Fruit fly (Drosophila melanogaster) whole organism, embryonic: ENCODE results near the gene dock.

Experiments
- Aef1 ChIP-seq: fragments of 200-800 bp; sonication (Bioruptor generic); IDR thresholded peaks from 3 replicates; pipeline ENCODE4 v1.3.6; 2022; ENCODE audit warnings: missing biosample characterization, missing genetic modification characterization
- CG10209 ChIP-seq: fragments of 200-800 bp; sonication (Bioruptor generic); optimal IDR thresholded peaks from 3 replicates; lab custom pipeline; 2017; ENCODE audit warnings: missing biosample characterization, mild to moderate bottlenecking, missing genetic modification characterization, missing genetic modification reagents
- CG10321 ChIP-seq: fragments of 200-800 bp; sonication (Bioruptor generic); IDR thresholded peaks from 2 replicates; pipeline ENCODE4 v1.3.6; 2022; ENCODE audit warnings: missing biosample characterization, missing genetic modification characterization
- CG10654 ChIP-seq: fragments of 200-800 bp; sonication (Bioruptor generic); optimal IDR thresholded peaks from 2 replicates; lab custom pipeline; 2016; ENCODE audit warnings: missing biosample characterization, missing genetic modification characterization
- CG10959 ChIP-seq: fragments of 200-800 bp; sonication (Bioruptor generic); IDR thresholded peaks from 2 replicates; pipeline ENCODE4 v1.3.6; 2022; ENCODE audit warnings: missing biosample characterization, missing genetic modification characterization
- CG11085 ChIP-seq: fragments of 200-800 bp; sonication (Bioruptor generic); IDR thresholded peaks from 2 replicates; pipeline ENCODE4 v1.3.6; 2022; ENCODE audit warnings: missing biosample characterization, missing genetic modification characterization
- CG1602 ChIP-seq: fragments of 200-800 bp; sonication (Bioruptor generic); optimal IDR thresholded peaks from 3 replicates; lab custom pipeline; 2016; ENCODE audit warnings: missing biosample characterization, missing genetic modification characterization
- CG1603 ChIP-seq: fragments of 200-800 bp; sonication (Bioruptor generic); optimal IDR thresholded peaks from 2 replicates; lab custom pipeline; 2019; ENCODE audit warnings: missing biosample characterization, mild to moderate bottlenecking, missing genetic modification characterization, moderate library complexity
- CG17361 ChIP-seq: fragments of 200-800 bp; sonication (Bioruptor generic); IDR thresholded peaks from 3 replicates; pipeline ENCODE4 v1.3.6; 2022; ENCODE audit warnings: missing biosample characterization, missing genetic modification characterization
- CG18764 ChIP-seq: fragments of 200-800 bp; sonication (Bioruptor generic); optimal IDR thresholded peaks from 3 replicates; lab custom pipeline; 2016; ENCODE audit warnings: missing biosample characterization, missing genetic modification characterization
- CG2116 ChIP-seq: fragments of 200-800 bp; sonication (Bioruptor generic); optimal IDR thresholded peaks from 3 replicates; lab custom pipeline; 2018; ENCODE audit warnings: missing biosample characterization, mild to moderate bottlenecking, missing genetic modification characterization
- CG30403 ChIP-seq: fragments of 200-800 bp; sonication (Bioruptor generic); optimal IDR thresholded peaks from 3 replicates; lab custom pipeline; 2016; ENCODE audit warnings: missing biosample characterization, missing genetic modification characterization
- CG3065 ChIP-seq: fragments of 200-800 bp; sonication (Bioruptor generic); optimal IDR thresholded peaks from 2 replicates; lab custom pipeline; 2016; ENCODE audit warnings: missing biosample characterization, missing genetic modification characterization
- CG3726 ChIP-seq: fragments of 200-800 bp; sonication (Bioruptor generic); IDR thresholded peaks from 3 replicates; pipeline ENCODE4, ENCODE4 v1.3.6; 2022; ENCODE audit warnings: missing biosample characterization, missing genetic modification characterization
- CG3838 ChIP-seq: fragments of 200-800 bp; sonication (Bioruptor generic); optimal IDR thresholded peaks from 3 replicates; lab custom pipeline; 2016; ENCODE audit warnings: missing biosample characterization, missing genetic modification characterization
- CG4707 ChIP-seq: fragments of 200-800 bp; sonication (Bioruptor generic); optimal IDR thresholded peaks from 2 replicates; lab custom pipeline; 2018; ENCODE audit warnings: missing biosample characterization, mild to moderate bottlenecking, missing genetic modification characterization, moderate library complexity
- CG6254 ChIP-seq: fragments of 200-800 bp; sonication (Bioruptor generic); optimal IDR thresholded peaks from 3 replicates; lab custom pipeline; 2017; ENCODE audit warnings: mild to moderate bottlenecking, missing biosample characterization, missing genetic modification reagents, missing genetic modification characterization
- CG7745 ChIP-seq: fragments of 200-800 bp; sonication (Bioruptor generic); optimal IDR thresholded peaks from 2 replicates; lab custom pipeline; 2018; ENCODE audit warnings: missing biosample characterization, mild to moderate bottlenecking, missing genetic modification characterization, moderate library complexity
- CG7928 ChIP-seq: fragments of 200-800 bp; sonication (Bioruptor generic); optimal IDR thresholded peaks from 2 replicates; lab custom pipeline; 2017; ENCODE audit warnings: missing biosample characterization, mild to moderate bottlenecking, missing genetic modification characterization
- CG9876 ChIP-seq: fragments of 200-800 bp; sonication (Bioruptor generic); optimal IDR thresholded peaks from 2 replicates; lab custom pipeline; 2016; ENCODE audit warnings: missing biosample characterization, missing genetic modification characterization
- CHES-1-like ChIP-seq: fragments of 200-800 bp; sonication (Bioruptor generic); optimal IDR thresholded peaks from 2 replicates; lab custom pipeline; 2016; ENCODE audit warnings: missing biosample characterization, missing genetic modification characterization
- HLHmδ ChIP-seq: fragments of 200-800 bp; sonication (Bioruptor generic); optimal IDR thresholded peaks from 2 replicates; lab custom pipeline; 2018; ENCODE audit warnings: missing biosample characterization, mild to moderate bottlenecking, missing genetic modification characterization, moderate library complexity
- Meics ChIP-seq: fragments of 200-800 bp; sonication (Bioruptor generic); optimal IDR thresholded peaks from 2 replicates; lab custom pipeline; 2017; ENCODE audit warnings: missing biosample characterization, mild to moderate bottlenecking, missing genetic modification characterization
- NfI ChIP-seq: fragments of 200-800 bp; sonication (Bioruptor generic); optimal IDR thresholded peaks from 3 replicates; lab custom pipeline; 2018; ENCODE audit warnings: missing biosample characterization, mild to moderate bottlenecking, missing genetic modification characterization, moderate library complexity
- PHDP ChIP-seq: fragments of 200-800 bp; sonication (Bioruptor generic); optimal IDR thresholded peaks from 3 replicates; lab custom pipeline; 2018; ENCODE audit warnings: missing biosample characterization, mild to moderate bottlenecking, missing genetic modification characterization, moderate library complexity
- Sry-β ChIP-seq: fragments of 200-800 bp; sonication (Bioruptor generic); optimal IDR thresholded peaks from 2 replicates; lab custom pipeline; 2018; ENCODE audit warnings: missing biosample characterization, mild to moderate bottlenecking, missing genetic modification characterization, moderate library complexity
- Trl ChIP-seq, 3 experiments: fragments of >200 bp in 2 of 3; fragments of 200-800 bp in 1 of 3; sonication (Bioruptor generic) in 1 of 3; optimal IDR thresholded peaks; 2 replicates in 1 of 3; 3 replicates in 2 of 3; lab custom pipeline; 2016 to 2017; ENCODE audit warnings: missing biosample characterization in 1 of 3, missing genetic modification characterization in 1 of 3
- abd-A ChIP-seq: fragments of 200-800 bp; sonication (Bioruptor generic); optimal IDR thresholded peaks from 3 replicates; lab custom pipeline; 2019; ENCODE audit warnings: missing biosample characterization, mild to moderate bottlenecking, missing genetic modification characterization, moderate library complexity
- ap ChIP-seq: fragments of 200-800 bp; sonication (Bioruptor generic); IDR thresholded peaks from 2 replicates; pipeline ENCODE4 v1.3.6; 2022; ENCODE audit warnings: missing biosample characterization, missing genetic modification characterization
- az2 ChIP-seq: fragments of 200-800 bp; sonication (Bioruptor generic); optimal IDR thresholded peaks from 3 replicates; lab custom pipeline; 2016; ENCODE audit warnings: missing biosample characterization, missing genetic modification characterization
- br ChIP-seq: fragments of >200 bp; optimal IDR thresholded peaks from 2 replicates; lab custom pipeline; 2017
- chif ChIP-seq, 2 experiments: fragments of 200-800 bp; sonication (Bioruptor generic); optimal IDR thresholded peaks; 3 replicates each; lab custom pipeline; 2016; ENCODE audit warnings: missing biosample characterization in 2 of 2, missing genetic modification characterization in 2 of 2
- cwo ChIP-seq: fragments of 200-800 bp; sonication (Bioruptor generic); optimal IDR thresholded peaks from 3 replicates; lab custom pipeline; 2017; ENCODE audit warnings: missing biosample characterization, missing genetic modification characterization, mild to moderate bottlenecking, moderate library complexity, missing genetic modification reagents
- dpn ChIP-seq, 2 experiments: fragments of 200-800 bp; sonication (Bioruptor generic); optimal IDR thresholded peaks; 3 replicates each; lab custom pipeline; 2016; ENCODE audit warnings: missing biosample characterization in 2 of 2, missing genetic modification characterization in 2 of 2
- gce ChIP-seq: fragments of 200-800 bp; sonication (Bioruptor generic); IDR thresholded peaks from 3 replicates; pipeline ENCODE4 v1.3.6; 2022; ENCODE audit warnings: missing biosample characterization, missing genetic modification characterization
- gfzf ChIP-seq: fragments of 200-800 bp; sonication (Bioruptor generic); optimal IDR thresholded peaks from 2 replicates; lab custom pipeline; 2016; ENCODE audit warnings: missing biosample characterization, mild to moderate bottlenecking, missing genetic modification characterization, moderate library complexity
- jigr1 ChIP-seq: fragments of 200-800 bp; sonication (Bioruptor generic); IDR thresholded peaks from 3 replicates; pipeline ENCODE4 v1.3.6; 2022; ENCODE audit warnings: missing biosample characterization, missing genetic modification characterization
- jing ChIP-seq: fragments of 200-800 bp; sonication (Bioruptor generic); optimal IDR thresholded peaks from 2 replicates; lab custom pipeline; 2018; ENCODE audit warnings: missing biosample characterization, mild to moderate bottlenecking, missing genetic modification characterization
- psq ChIP-seq: fragments of 200-800 bp; sonication (Bioruptor generic); optimal IDR thresholded peaks from 2 replicates; lab custom pipeline; 2017; ENCODE audit warnings: missing biosample characterization, missing genetic modification characterization
- repo ChIP-seq: fragments of 200-800 bp; sonication (Bioruptor generic); optimal IDR thresholded peaks from 2 replicates; lab custom pipeline; 2016; ENCODE audit warnings: missing biosample characterization, missing genetic modification characterization
- schlank ChIP-seq: fragments of 200-800 bp; sonication (Bioruptor generic); optimal IDR thresholded peaks from 2 replicates; lab custom pipeline; 2018; ENCODE audit warnings: missing biosample characterization, mild to moderate bottlenecking, missing genetic modification characterization
- sd ChIP-seq: fragments of 200-800 bp; sonication (Bioruptor generic); optimal IDR thresholded peaks from 3 replicates; lab custom pipeline; 2018; ENCODE audit warnings: missing biosample characterization, mild to moderate bottlenecking, missing genetic modification characterization, moderate library complexity
- slbo ChIP-seq: fragments of 200-800 bp; sonication (Bioruptor generic); IDR thresholded peaks from 2 replicates; pipeline ENCODE4 v1.3.6; 2022; ENCODE audit warnings: missing biosample characterization, missing genetic modification characterization
- sr ChIP-seq: fragments of 200-800 bp; sonication (Bioruptor generic); IDR thresholded peaks from 3 replicates; pipeline ENCODE4 v1.3.6; 2022; ENCODE audit warnings: missing biosample characterization, missing genetic modification characterization
- tio ChIP-seq: fragments of 200-800 bp; sonication (Bioruptor generic); optimal IDR thresholded peaks from 2 replicates; lab custom pipeline; 2017; ENCODE audit warnings: missing biosample characterization, missing genetic modification characterization, inconsistent platforms
- vnd ChIP-seq: fragments of 200-800 bp; sonication (Bioruptor generic); IDR thresholded peaks from 3 replicates; pipeline ENCODE4 v1.3.6; 2022; ENCODE audit warnings: missing biosample characterization, missing genetic modification characterization; ENCODE audit not compliant: partially characterized antibody
- wek ChIP-seq: fragments of 200-800 bp; sonication (Bioruptor generic); optimal IDR thresholded peaks from 3 replicates; lab custom pipeline; 2018; ENCODE audit warnings: missing biosample characterization, mild to moderate bottlenecking, missing genetic modification characterization, moderate library complexity
- zen2 ChIP-seq: fragments of 200-800 bp; sonication (Bioruptor generic); IDR thresholded peaks from 3 replicates; pipeline ENCODE4 v1.3.6; 2022; ENCODE audit warnings: missing biosample characterization, missing genetic modification characterization; ENCODE audit not compliant: partially characterized antibody
- zf30C ChIP-seq: fragments of 200-800 bp; sonication (Bioruptor generic); optimal IDR thresholded peaks from 3 replicates; lab custom pipeline; 2018; ENCODE audit warnings: missing biosample characterization, mild to moderate bottlenecking, missing genetic modification characterization
- zfh1 ChIP-seq: fragments of 200-800 bp; sonication (Bioruptor generic); IDR thresholded peaks from 3 replicates; pipeline ENCODE4 v1.3.6; 2022; ENCODE audit warnings: missing biosample characterization, missing genetic modification characterization

The dock gene

dm6 chr2L:825768-826263 is at the start of gene dock, which contains the start of gene CG3862 (continued):
- TF ChIP-seq zen2 (GFP tag; lab: Robert Waterston, UW) (peak; percentile 97), gce (no peak), ap (GFP tag; lab: Robert Waterston, UW) (no peak), psq (GFP tag; lab: Kevin White, UChicago) (peak; percentile 25), HLHmδ (peak; percentile 54), wek (GFP tag; lab: Kevin White, UChicago) (peak; percentile 1), CG6254 (GFP tag; lab: Kevin White, UChicago) (no peak), jigr1 (GFP tag; lab: Robert Waterston, UW) (no peak), NfI (GFP tag; lab: Kevin White, UChicago) (peak; percentile 50), CG4707 (GFP tag; lab: Kevin White, UChicago) (no peak), CG3838 (no peak), chif (GFP tag; optimal IDR thresholded peaks at IDR 0.05; lab: Kevin White, UChicago) (peak; percentile 7 to 28), Trl (optimal IDR thresholded peaks at IDR 0.05; lab: Kevin White, UChicago) (no peak), Trl (GFP tag; optimal IDR thresholded peaks at IDR 0.05; lab: Kevin White, UChicago) (peak; percentile 59), repo (GFP tag; lab: Kevin White, UChicago) (peak; percentile 75), CG18764 (GFP tag; lab: Kevin White, UChicago) (peak; percentile 33), CG10959 (GFP tag; lab: Robert Waterston, UW) (no peak), sd (no peak), az2 (GFP tag; lab: Kevin White, UChicago) (no peak), Aef1 (peak; percentile 33; the same call in 2 of the 3 replicates), vnd (GFP tag; lab: Robert Waterston, UW) (peak; percentile 95), CG10321 (GFP tag; lab: Robert Waterston, UW) (0 out of 2 replicates have a peak, but pooled peaks have one; percentile 26), jing (GFP tag; lab: Kevin White, UChicago) (no peak), CG7745 (tag; lab: Kevin White, UChicago) (peak; percentile 56), CG2116 (GFP tag; lab: Kevin White, UChicago) (peak; percentile 88), CG7928 (GFP tag; lab: Kevin White, UChicago) (peak; percentile 88), CG9876 (GFP tag; lab: Kevin White, UChicago) (peak; percentile 57), CG10654 (GFP tag; lab: Kevin White, UChicago) (no peak), CG10209 (GFP tag; lab: Kevin White, UChicago) (no peak), zfh1 (GFP tag; lab: Robert Waterston, UW) (peak; percentile 61; the same call in 1 of the 3 replicates), CG3726 (GFP tag; lab: Robert Waterston, UW) (no peak), CG30403 (GFP tag; lab: Kevin White, UChicago) (peak; percentile 41), br (lab: Kevin White, UChicago) (no peak), CG11085 (GFP tag; lab: Robert Waterston, UW) (peak; percentile 40; the same call in 1 of the 2 replicates), cwo (GFP tag; lab: Kevin White, UChicago) (no peak), tio (GFP tag; lab: Kevin White, UChicago) (no peak), Sry-β (GFP tag; lab: Kevin White, UChicago) (peak; percentile 85), Meics (GFP tag; lab: Kevin White, UChicago) (peak; percentile 50), dpn (GFP tag; optimal IDR thresholded peaks at IDR 0.05; lab: Kevin White, UChicago) (peak; percentile 54 to 71), slbo (GFP tag; lab: Robert Waterston, UW) (peak; percentile 75), CG17361 (GFP tag; lab: Robert Waterston, UW) (peak; percentile 51; the same call in 2 of the 3 replicates), sr (GFP tag; lab: Robert Waterston, UW) (no peak), abd-A (no peak), CG3065 (GFP tag; lab: Kevin White, UChicago) (peak; percentile 31), CG1603 (tag; lab: Kevin White, UChicago) (peak; percentile 78), schlank (no peak), gfzf (peak; percentile 48), CHES-1-like (peak; percentile 82), CG1602 (GFP tag; lab: Kevin White, UChicago) (no peak), PHDP (tag; lab: Kevin White, UChicago) (peak; percentile 51), zf30C (GFP tag; lab: Kevin White, UChicago) (no peak)
